Fruit fly (Drosophila melanogaster): Measurements from ENCODE around the gene Acbp4.

The Acbp4 gene

DNA sequence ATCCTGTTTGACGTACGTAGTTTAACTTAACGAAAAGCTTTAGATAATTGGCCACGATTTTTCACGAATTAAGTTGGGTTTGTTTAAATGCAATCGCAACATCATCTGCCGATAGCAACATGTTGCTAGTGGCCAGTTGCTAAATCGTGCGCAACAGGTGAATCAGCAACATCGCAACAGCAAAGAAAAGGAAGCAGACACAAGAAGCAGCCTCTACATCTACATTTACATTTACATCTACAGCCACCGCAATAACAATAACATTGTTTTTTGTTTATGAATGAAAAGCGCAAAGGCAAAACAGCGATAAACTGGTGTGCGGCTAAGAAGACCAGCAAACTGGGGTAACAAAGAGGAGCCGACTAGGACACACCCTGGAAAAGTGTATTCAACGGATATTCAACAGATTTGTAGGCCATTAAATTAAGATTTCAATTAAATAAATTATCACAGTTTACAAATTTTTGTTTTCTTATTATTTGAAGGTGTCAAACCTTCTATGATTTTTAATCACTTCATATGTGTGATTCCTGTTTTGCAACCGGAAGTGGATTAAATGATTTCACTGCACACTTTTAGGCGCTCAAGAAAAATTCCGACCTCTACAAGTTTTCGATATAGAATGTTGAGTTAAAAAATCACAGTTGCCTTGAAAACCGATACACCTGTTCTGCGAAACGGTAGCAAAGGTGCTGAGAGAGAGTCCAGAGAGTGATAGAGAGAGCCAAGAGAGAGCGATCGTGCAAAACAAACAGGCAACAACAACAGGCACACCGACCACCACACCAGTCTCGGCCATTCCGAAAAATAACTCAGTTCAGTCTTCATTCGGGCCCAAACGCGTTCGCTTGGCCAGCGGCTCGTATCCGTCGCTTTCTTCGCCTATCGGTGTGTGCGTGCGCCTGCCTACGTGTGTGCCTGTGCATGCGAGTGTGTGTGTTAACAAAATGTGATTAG lies 5.9 kb upstream of the Acbp4 start, which contains the start of gene melt (continued):
- TF ChIP-seq ara (GFP tag; IDR thresholded peaks at IDR 0.05) = peak; percentile 76
- TF ChIP-seq CG9215 (GFP tag; IDR thresholded peaks at IDR 0.05) = peak; percentile 86
- peak; percentile 92 for TF ChIP-seq Hsf (GFP tag; optimal IDR thresholded peaks at IDR 0.05)
- TF ChIP-seq CG30403 (GFP tag; optimal IDR thresholded peaks at IDR 0.05) = peak; percentile 94
- peak; percentile 72 for TF ChIP-seq Dbx (GFP tag; IDR thresholded peaks at IDR 0.05)
- TF ChIP-seq Deaf1 (tag; optimal IDR thresholded peaks at IDR 0.05) = peak; percentile 90
- TF ChIP-seq bigmax (GFP tag; optimal IDR thresholded peaks at IDR 0.05) = no peak
- peak; percentile 75 for TF ChIP-seq CG7271 (tag; optimal IDR thresholded peaks at IDR 0.05)
- peak; percentile 80 for TF ChIP-seq jumu (GFP tag; optimal IDR thresholded peaks at IDR 0.05)
- TF ChIP-seq CG6854 (GFP tag; optimal IDR thresholded peaks at IDR 0.05) = peak; percentile 84
- TF ChIP-seq Eip74EF (GFP tag; optimal IDR thresholded peaks at IDR 0.05) = peak in 1 of 2 experiments; percentile 87
- TF ChIP-seq caup (GFP tag; optimal IDR thresholded peaks at IDR 0.05; ENCODE audit: severe bottlenecking) = peak; percentile 81
- no peak; the same call in 1 of the 3 replicates for TF ChIP-seq zfh1 (GFP tag; IDR thresholded peaks at IDR 0.05)
- peak; percentile 84 for TF ChIP-seq CG15011 (GFP tag; optimal IDR thresholded peaks at IDR 0.05)
- peak; percentile 50; the same call in 1 of the 4 replicates for TF ChIP-seq Gug (GFP tag; IDR thresholded peaks at IDR 0.05)
- peak; percentile 43; the same call in 1 of the 3 replicates for TF ChIP-seq ase (GFP tag; IDR thresholded peaks at IDR 0.05)
- TF ChIP-seq Hand (GFP tag; optimal IDR thresholded peaks at IDR 0.05) = peak; percentile 80
- TF ChIP-seq CG14965 (GFP tag; optimal IDR thresholded peaks at IDR 0.05; ENCODE audit: borderline replicate concordance) = peak; percentile 59
- TF ChIP-seq repo (GFP tag; optimal IDR thresholded peaks at IDR 0.05) = peak; percentile 78
- TF ChIP-seq CG6272 (GFP tag; IDR thresholded peaks at IDR 0.05) = peak; percentile 33; the same call in 1 of the 2 replicates
- TF ChIP-seq Xrp1 (GFP tag; IDR thresholded peaks at IDR 0.05) = peak; percentile 79
- peak; percentile 82 for TF ChIP-seq sug (tag; optimal IDR thresholded peaks at IDR 0.05)
- TF ChIP-seq Lim3 (GFP tag; IDR thresholded peaks at IDR 0.05) = 0 out of 2 replicates have a peak, but pooled peaks have one; percentile 29
- peak; percentile 62 for TF ChIP-seq vvl (GFP tag; IDR thresholded peaks at IDR 0.05)
- TF ChIP-seq ewg (GFP tag; optimal IDR thresholded peaks at IDR 0.05) = peak; percentile 74
- TF ChIP-seq eve (GFP tag; optimal IDR thresholded peaks at IDR 0.05) = no peak
- peak; percentile 51 for TF ChIP-seq CG15479 (GFP tag; optimal IDR thresholded peaks at IDR 0.05)
- TF ChIP-seq pum (GFP tag; optimal IDR thresholded peaks at IDR 0.05) = peak; percentile 85
- TF ChIP-seq CG12659 (GFP tag; optimal IDR thresholded peaks at IDR 0.05) = peak; percentile 92
- peak; percentile 96 for TF ChIP-seq CG17361 (GFP tag; IDR thresholded peaks at IDR 0.05)
- peak; percentile 88 for TF ChIP-seq CG1529 (GFP tag; optimal IDR thresholded peaks at IDR 0.05)
- no peak for TF ChIP-seq gfzf (GFP tag; optimal IDR thresholded peaks at IDR 0.05)
- TF ChIP-seq slbo (GFP tag; IDR thresholded peaks at IDR 0.05) = peak; percentile 75
- TF ChIP-seq CG32767 (GFP tag; IDR thresholded peaks at IDR 0.05) = peak; percentile 74; the same call in 1 of the 2 replicates
- TF ChIP-seq HHEX (GFP tag; optimal IDR thresholded peaks at IDR 0.05) = peak; percentile 85
- TF ChIP-seq CG7963 (GFP tag; IDR thresholded peaks at IDR 0.05; ENCODE audit: partially characterized antibody) = no peak
- TF ChIP-seq CG17802 (tag; optimal IDR thresholded peaks at IDR 0.05) = peak; percentile 46
- TF ChIP-seq al (GFP tag; IDR thresholded peaks at IDR 0.05) = peak; percentile 76
- TF ChIP-seq tap (tag; optimal IDR thresholded peaks at IDR 0.05) = peak; percentile 55
- TF ChIP-seq CG11085 (GFP tag; IDR thresholded peaks at IDR 0.05) = peak; percentile 48
- TF ChIP-seq Atf-2 (GFP tag; optimal IDR thresholded peaks at IDR 0.05) = peak; percentile 93
- TF ChIP-seq prd (optimal IDR thresholded peaks at IDR 0.05) = no peak
- TF ChIP-seq prd (GFP tag; IDR thresholded peaks at IDR 0.05) = peak; percentile 88
- peak; percentile 94 for TF ChIP-seq nmo (GFP tag; optimal IDR thresholded peaks at IDR 0.05)
- peak; percentile 84 for TF ChIP-seq lmd (GFP tag; IDR thresholded peaks at IDR 0.05)
- peak; percentile 31 for TF ChIP-seq luna (GFP tag; optimal IDR thresholded peaks at IDR 0.05)
- peak; percentile 82 for TF ChIP-seq gcm (GFP tag; optimal IDR thresholded peaks at IDR 0.05)
- TF ChIP-seq Rx (GFP tag; IDR thresholded peaks at IDR 0.05) = peak; percentile 54; the same call in 1 of the 2 replicates

All from whole organism, embryonic.